Worm (Caenorhabditis elegans): Measurements from ENCODE around the gene T08A9.13.

Gene T08A9.13

DNA sequence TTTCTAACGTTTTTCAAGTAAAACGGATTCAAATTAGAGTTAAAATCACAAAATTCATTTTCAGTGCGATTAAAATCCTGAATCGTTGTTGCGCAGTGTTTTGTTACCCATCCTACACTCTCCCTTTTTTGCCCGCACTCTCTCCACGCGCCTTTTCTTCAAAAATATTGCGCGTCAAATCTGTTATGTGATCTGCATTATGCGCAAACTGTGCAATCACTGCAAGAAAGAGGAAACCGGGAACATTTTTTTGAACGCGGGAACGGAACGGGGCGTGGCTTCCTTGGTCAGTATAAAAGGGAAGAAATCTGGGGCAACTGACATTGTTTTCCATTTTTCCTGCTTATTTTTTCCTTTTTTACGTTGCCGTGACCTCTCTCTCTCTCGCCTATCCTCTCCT, 18.2 kb upstream of the T08A9.13 start:
- TF ChIP-seq pha-4 (tag; optimal IDR thresholded peaks at IDR 0.05) (no peak), nhr-237 (tag; optimal IDR thresholded peaks at IDR 0.05) (no peak), flh-1 (GFP tag; optimal IDR thresholded peaks at IDR 0.05) (no peak), ztf-11 (tag; optimal IDR thresholded peaks at IDR 0.05) (no peak), zip-8 (tag; optimal IDR thresholded peaks at IDR 0.05) (peak; percentile 4)

- TF ChIP-seq ztf-11 (tag; optimal IDR thresholded peaks at IDR 0.05) = peak; percentile 36
- no peak for TF ChIP-seq flh-1 (GFP tag; optimal IDR thresholded peaks at IDR 0.05)
- TF ChIP-seq tbx-8 (GFP tag; optimal IDR thresholded peaks at IDR 0.05) = no peak
- TF ChIP-seq unc-62 (GFP tag; optimal IDR thresholded peaks at IDR 0.05) = peak; percentile 74
- TF ChIP-seq lin-13 (tag; optimal IDR thresholded peaks at IDR 0.05) = peak; percentile 79
- no peak for TF ChIP-seq mab-5 (tag; optimal IDR thresholded peaks at IDR 0.05)
- peak; percentile 93 for TF ChIP-seq unc-120 (tag; optimal IDR thresholded peaks at IDR 0.05; ENCODE audit: poor library complexity, severe bottlenecking)
- TF ChIP-seq elt-1 (tag; optimal IDR thresholded peaks at IDR 0.05; ENCODE audit: borderline replicate concordance, insufficient read depth) = peak; percentile 26
- TF ChIP-seq ceh-39 (tag; optimal IDR thresholded peaks at IDR 0.05) = peak; percentile 78
- TF ChIP-seq sptf-1 (tag; optimal IDR thresholded peaks at IDR 0.05) = peak; percentile 28
- peak; percentile 68 for TF ChIP-seq lsy-2 (tag; optimal IDR thresholded peaks at IDR 0.05)
- no peak for TF ChIP-seq bed-3 (GFP tag; optimal IDR thresholded peaks at IDR 0.05)
- TF ChIP-seq lin-32 (GFP tag; optimal IDR thresholded peaks at IDR 0.05) = peak; percentile 35
- TF ChIP-seq nhr-237 (tag; optimal IDR thresholded peaks at IDR 0.05) = peak; percentile 77
- TF ChIP-seq mep-1 (tag; optimal IDR thresholded peaks at IDR 0.05) = peak; percentile 84
- peak; percentile 52 for TF ChIP-seq drap-1 (GFP tag; optimal IDR thresholded peaks at IDR 0.05)
- peak; percentile 67 for TF ChIP-seq ces-1 (GFP tag; optimal IDR thresholded peaks at IDR 0.05)
- no peak for TF ChIP-seq snpc-4 (tag; optimal IDR thresholded peaks at IDR 0.05)
- no peak for TF ChIP-seq nhr-28 (tag; optimal IDR thresholded peaks at IDR 0.05)
- peak; percentile 66 for TF ChIP-seq cnd-1 (tag; optimal IDR thresholded peaks at IDR 0.05)
- peak; percentile 82 for TF ChIP-seq hlh-1 (tag; optimal IDR thresholded peaks at IDR 0.05)
- no peak for TF ChIP-seq ceh-43 (GFP tag; optimal IDR thresholded peaks at IDR 0.05)
- peak; percentile 61 for TF ChIP-seq ham-2 (GFP tag; optimal IDR thresholded peaks at IDR 0.05)
- TF ChIP-seq blmp-1 (tag; optimal IDR thresholded peaks at IDR 0.05) = no peak
- TF ChIP-seq ceh-83 (GFP tag; optimal IDR thresholded peaks at IDR 0.05) = no peak
- no peak for TF ChIP-seq unc-39 (tag; optimal IDR thresholded peaks at IDR 0.05)
- TF ChIP-seq nhr-76 (tag; optimal IDR thresholded peaks at IDR 0.05) = no peak
- TF ChIP-seq M03D4.4 (tag; optimal IDR thresholded peaks at IDR 0.05) = no peak
- peak; percentile 90 for TF ChIP-seq pha-4 (tag; optimal IDR thresholded peaks at IDR 0.05)
- TF ChIP-seq mls-2 (tag; optimal IDR thresholded peaks at IDR 0.05) = peak; percentile 64
- no peak for TF ChIP-seq nhr-12 (tag; optimal IDR thresholded peaks at IDR 0.05)
- peak; percentile 49 for TF ChIP-seq nhr-2 (tag; optimal IDR thresholded peaks at IDR 0.05)
- peak; percentile 10 for TF ChIP-seq zip-8 (tag; optimal IDR thresholded peaks at IDR 0.05)
- TF ChIP-seq elt-3 (tag; optimal IDR thresholded peaks at IDR 0.05) = no peak
- TF ChIP-seq sem-2 (GFP tag; optimal IDR thresholded peaks at IDR 0.05) = no peak
Measured at ce11 chrX:7334302-7334724, 12.1 kb upstream of the T08A9.13 start, which contains the start of gene epg-7. TSS of gene epg-7 (plus strand) at chrX:7334714.

- TF ChIP-seq ceh-43 (GFP tag; optimal IDR thresholded peaks at IDR 0.05) = no peak
- TF ChIP-seq elt-1 (tag; optimal IDR thresholded peaks at IDR 0.05; ENCODE audit: borderline replicate concordance, insufficient read depth) = no peak
- TF ChIP-seq bed-3 (GFP tag; optimal IDR thresholded peaks at IDR 0.05) = no peak
- no peak for TF ChIP-seq sem-2 (GFP tag; optimal IDR thresholded peaks at IDR 0.05)
- TF ChIP-seq drap-1 (GFP tag; optimal IDR thresholded peaks at IDR 0.05) = no peak
- TF ChIP-seq nhr-28 (tag; optimal IDR thresholded peaks at IDR 0.05) = no peak
- no peak for TF ChIP-seq sptf-1 (tag; optimal IDR thresholded peaks at IDR 0.05)
- TF ChIP-seq lsy-2 (tag; optimal IDR thresholded peaks at IDR 0.05) = no peak
- TF ChIP-seq ceh-39 (tag; optimal IDR thresholded peaks at IDR 0.05) = no peak
- TF ChIP-seq lin-32 (GFP tag; optimal IDR thresholded peaks at IDR 0.05) = no peak
- TF ChIP-seq zip-8 (tag; optimal IDR thresholded peaks at IDR 0.05) = no peak
- no peak for TF ChIP-seq ces-1 (GFP tag; optimal IDR thresholded peaks at IDR 0.05)
- no peak for TF ChIP-seq unc-39 (tag; optimal IDR thresholded peaks at IDR 0.05)
- no peak for TF ChIP-seq hlh-1 (tag; optimal IDR thresholded peaks at IDR 0.05)
- no peak for TF ChIP-seq cnd-1 (tag; optimal IDR thresholded peaks at IDR 0.05)
- TF ChIP-seq nhr-12 (tag; optimal IDR thresholded peaks at IDR 0.05) = no peak
- TF ChIP-seq nhr-2 (tag; optimal IDR thresholded peaks at IDR 0.05) = no peak
Measured at ce11 chrX:7330685-7331196, 8.5 kb upstream of the T08A9.13 start, which contains the start of gene ttr-30. TSS of gene ttr-30 (plus strand) at chrX:7330949.
